Worm (Caenorhabditis elegans): ENCODE measurements around the gene unc-115.

Gene unc-115

DNA sequence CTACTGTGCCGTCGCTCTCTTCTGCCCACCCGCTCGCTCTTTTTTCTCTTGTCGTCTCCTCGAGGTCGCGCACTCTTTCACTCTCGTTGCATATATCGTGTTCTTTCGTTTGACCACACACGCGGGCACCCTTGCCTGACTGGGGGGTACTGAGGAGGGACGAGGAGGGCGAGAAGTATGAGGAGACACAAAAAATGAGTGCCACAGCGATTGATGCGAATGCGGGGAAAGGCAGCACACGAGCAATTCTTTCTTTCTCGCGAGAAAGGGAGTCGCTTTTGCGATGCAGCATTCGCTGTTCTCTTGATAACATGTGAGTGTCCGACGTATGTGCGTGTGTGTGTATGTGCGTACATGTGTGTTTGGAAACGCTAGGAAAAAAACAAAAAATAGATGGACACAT, 41.8 kb downstream of the unc-115 start (continued):
- TF ChIP-seq Y53F4B.3 (GFP tag; IDR thresholded peaks at IDR 0.05): no peak
- TF ChIP-seq ceh-27 (GFP tag; optimal IDR thresholded peaks at IDR 0.05): peak; percentile 75
- no peak for TF ChIP-seq lir-1 (GFP tag; conservative IDR thresholded peaks at IDR 0.05)
- no peak for TF ChIP-seq aptf-3 (GFP tag; IDR thresholded peaks at IDR 0.05)
- 0 out of 2 replicates have a peak, but pooled peaks have one; percentile 48 for TF ChIP-seq nfyb-1 (GFP tag; IDR thresholded peaks at IDR 0.05)
- TF ChIP-seq sptf-2 (GFP tag; optimal IDR thresholded peaks at IDR 0.05): no peak
- no peak for TF ChIP-seq rec-8 (tag; optimal IDR thresholded peaks at IDR 0.05)
- no peak for TF ChIP-seq F33H1.4 (GFP tag; IDR thresholded peaks at IDR 0.05)
- TF ChIP-seq egl-44 (GFP tag; IDR thresholded peaks at IDR 0.05): no peak
- peak; percentile 60 for TF ChIP-seq hmg-1.2 (GFP tag; IDR thresholded peaks at IDR 0.05)
- TF ChIP-seq egrh-3 (GFP tag; IDR thresholded peaks at IDR 0.05): peak; percentile 65
- no peak for TF ChIP-seq F57C9.4 (tag; optimal IDR thresholded peaks at IDR 0.05)
- peak; percentile 14 for TF ChIP-seq lin-54 (GFP tag; optimal IDR thresholded peaks at IDR 0.05)
- TF ChIP-seq efl-1 (GFP tag; optimal IDR thresholded peaks at IDR 0.05): no peak
- TF ChIP-seq bed-2 (GFP tag; IDR thresholded peaks at IDR 0.05): no peak
- TF ChIP-seq egl-18 (GFP tag; IDR thresholded peaks at IDR 0.05): no peak
- no peak for TF ChIP-seq pha-4 (tag; optimal IDR thresholded peaks at IDR 0.05)
- no peak for TF ChIP-seq Y67H2A.10 (GFP tag; conservative IDR thresholded peaks at IDR 0.05)
- no peak for TF ChIP-seq snpc-1.3 (tag; optimal IDR thresholded peaks at IDR 0.05; ENCODE audit: insufficient read depth)
- no peak for TF ChIP-seq hmg-20 (GFP tag; IDR thresholded peaks at IDR 0.05)
- peak; percentile 44 for TF ChIP-seq ztf-18 (tag; optimal IDR thresholded peaks at IDR 0.05)
- TF ChIP-seq mcd-1 (GFP tag; IDR thresholded peaks at IDR 0.05): peak; percentile 63
- no peak for TF ChIP-seq lag-1 (GFP tag; IDR thresholded peaks at IDR 0.05)
- TF ChIP-seq B0035.1 (tag; optimal IDR thresholded peaks at IDR 0.05): no peak
- peak; percentile 49; the same call in 1 of the 2 replicates for TF ChIP-seq let-526 (GFP tag; IDR thresholded peaks at IDR 0.05)
- no peak; the same call in 1 of the 2 replicates for TF ChIP-seq C06A6.2 (GFP tag; conservative IDR thresholded peaks at IDR 0.05)
- no peak for TF ChIP-seq fkh-3 (tag; optimal IDR thresholded peaks at IDR 0.05)
- TF ChIP-seq F39B2.1 (GFP tag; IDR thresholded peaks at IDR 0.05): no peak
- no peak for TF ChIP-seq mxl-1 (tag; optimal IDR thresholded peaks at IDR 0.05)
- peak; percentile 59 for TF ChIP-seq attf-5 (GFP tag; optimal IDR thresholded peaks at IDR 0.05)
- peak; percentile 98 for TF ChIP-seq zfh-2 (GFP tag; conservative IDR thresholded peaks at IDR 0.05)
- TF ChIP-seq snpc-4 (GFP tag; optimal IDR thresholded peaks at IDR 0.05): peak; percentile 31
- TF ChIP-seq snpc-4 (tag; optimal IDR thresholded peaks at IDR 0.05): peak in 3 of 4 experiments; percentile 8 to 53 (median 48)
- TF ChIP-seq nhr-120 (GFP tag; IDR thresholded peaks at IDR 0.05): no peak
- TF ChIP-seq hrde-1 (tag; optimal IDR thresholded peaks at IDR 0.05; ENCODE audit: borderline replicate concordance): no peak
- TF ChIP-seq cebp-1 (GFP tag; IDR thresholded peaks at IDR 0.05): 0 out of 2 replicates have a peak, but pooled peaks have one; percentile 20
- TF ChIP-seq cebp-1 (tag; optimal IDR thresholded peaks at IDR 0.05): peak; percentile 75
- TF ChIP-seq nfya-2 (GFP tag; IDR thresholded peaks at IDR 0.05): no peak
- TF ChIP-seq ztf-6 (GFP tag; IDR thresholded peaks at IDR 0.05): no peak
- TF ChIP-seq F10E7.11 (tag; optimal IDR thresholded peaks at IDR 0.05): no peak
- no peak for TF ChIP-seq ZK185.1 (tag; optimal IDR thresholded peaks at IDR 0.05; ENCODE audit: poor library complexity, severe bottlenecking)
- peak; percentile 88 for TF ChIP-seq K12H6.12 (tag; optimal IDR thresholded peaks at IDR 0.05)
- no peak for TF ChIP-seq ceh-58 (GFP tag; IDR thresholded peaks at IDR 0.05)
- TF ChIP-seq let-607 (tag; optimal IDR thresholded peaks at IDR 0.05): peak in 1 of 2 experiments; percentile 25
- TF ChIP-seq unc-62 (GFP tag; optimal IDR thresholded peaks at IDR 0.05): no peak
- no peak for TF ChIP-seq sdz-38 (tag; optimal IDR thresholded peaks at IDR 0.05)
- no peak for TF ChIP-seq mel-28 (tag; optimal IDR thresholded peaks at IDR 0.05; ENCODE audit: borderline replicate concordance)

Measured in whole organism, young adult.